Worm (Caenorhabditis elegans): ENCODE data around the gene B0554.5.

B0554.5 gene

ce11 chrV:424140-424539 is at the start of gene B0554.5:
TSS of gene B0554.5 (plus strand) at chrV:424440.
- TF ChIP-seq klf-2 (GFP tag; conservative IDR thresholded peaks at IDR 0.05) (no peak), flt-1 (GFP tag; IDR thresholded peaks at IDR 0.05) (no peak), ztf-29 (GFP tag; IDR thresholded peaks at IDR 0.05) (no peak), med-1 (GFP tag; optimal IDR thresholded peaks at IDR 0.05; ENCODE audit: insufficient read depth) (no peak)

- TF ChIP-seq cog-1 (tag; optimal IDR thresholded peaks at IDR 0.05) (no peak), klf-2 (GFP tag; conservative IDR thresholded peaks at IDR 0.05) (no peak), med-1 (GFP tag; optimal IDR thresholded peaks at IDR 0.05; ENCODE audit: insufficient read depth) (no peak), ref-1 (GFP tag; conservative IDR thresholded peaks at IDR 0.05) (no peak)
These were observed 47.5 kb upstream of the B0554.5 start for ce11 chrV:376790-377189.

ce11 chrV:378231-378630 is 46.0 kb upstream of the B0554.5 start:
- no peak for TF ChIP-seq T22C8.4 (GFP tag; IDR thresholded peaks at IDR 0.05)
- TF ChIP-seq med-1 (GFP tag; optimal IDR thresholded peaks at IDR 0.05; ENCODE audit: insufficient read depth): no peak
- TF ChIP-seq flt-1 (GFP tag; IDR thresholded peaks at IDR 0.05): no peak
- no peak for TF ChIP-seq ztf-29 (GFP tag; IDR thresholded peaks at IDR 0.05)
- TF ChIP-seq klf-2 (GFP tag; conservative IDR thresholded peaks at IDR 0.05): no peak
- no peak for TF ChIP-seq tab-1 (GFP tag; IDR thresholded peaks at IDR 0.05)
- no peak for TF ChIP-seq cog-1 (tag; optimal IDR thresholded peaks at IDR 0.05)
- no peak for TF ChIP-seq ref-1 (GFP tag; conservative IDR thresholded peaks at IDR 0.05)
- TF ChIP-seq ztf-23 (GFP tag; IDR thresholded peaks at IDR 0.05): no peak

ce11 chrV:380186-380585 is 44.1 kb upstream of the B0554.5 start, which contains the start of gene mltn-8:
TSS of gene mltn-8 (minus strand) at chrV:380286.
- TF ChIP-seq flt-1 (GFP tag; IDR thresholded peaks at IDR 0.05): no peak
- TF ChIP-seq ref-1 (GFP tag; conservative IDR thresholded peaks at IDR 0.05): no peak
- TF ChIP-seq ztf-23 (GFP tag; IDR thresholded peaks at IDR 0.05): no peak
- TF ChIP-seq tab-1 (GFP tag; IDR thresholded peaks at IDR 0.05): no peak
- no peak for TF ChIP-seq klf-2 (GFP tag; conservative IDR thresholded peaks at IDR 0.05)

- no peak for TF ChIP-seq T22C8.4 (GFP tag; IDR thresholded peaks at IDR 0.05)
- TF ChIP-seq tab-1 (GFP tag; IDR thresholded peaks at IDR 0.05): no peak
- no peak for TF ChIP-seq flt-1 (GFP tag; IDR thresholded peaks at IDR 0.05)
- TF ChIP-seq ztf-29 (GFP tag; IDR thresholded peaks at IDR 0.05): no peak
- TF ChIP-seq ref-1 (GFP tag; conservative IDR thresholded peaks at IDR 0.05): no peak
- no peak for TF ChIP-seq klf-2 (GFP tag; conservative IDR thresholded peaks at IDR 0.05)
- TF ChIP-seq ztf-23 (GFP tag; IDR thresholded peaks at IDR 0.05): no peak
- no peak for TF ChIP-seq cog-1 (tag; optimal IDR thresholded peaks at IDR 0.05)
- TF ChIP-seq med-1 (GFP tag; optimal IDR thresholded peaks at IDR 0.05; ENCODE audit: insufficient read depth): no peak
These were observed 42.9 kb upstream of the B0554.5 start, which contains the start of gene ZK6.8 for ce11 chrV:381227-381950. TSS of gene ZK6.8 (plus strand) at chrV:381908.

ce11 chrV:384511-384910 is 39.7 kb upstream of the B0554.5 start:
- no peak for TF ChIP-seq med-1 (GFP tag; optimal IDR thresholded peaks at IDR 0.05; ENCODE audit: insufficient read depth)
- TF ChIP-seq ref-1 (GFP tag; conservative IDR thresholded peaks at IDR 0.05): no peak
- TF ChIP-seq ztf-23 (GFP tag; IDR thresholded peaks at IDR 0.05): no peak
- no peak for TF ChIP-seq tab-1 (GFP tag; IDR thresholded peaks at IDR 0.05)
- TF ChIP-seq T22C8.4 (GFP tag; IDR thresholded peaks at IDR 0.05): no peak
- TF ChIP-seq ztf-29 (GFP tag; IDR thresholded peaks at IDR 0.05): no peak
- TF ChIP-seq cog-1 (tag; optimal IDR thresholded peaks at IDR 0.05): no peak
- TF ChIP-seq klf-2 (GFP tag; conservative IDR thresholded peaks at IDR 0.05): no peak
- TF ChIP-seq flt-1 (GFP tag; IDR thresholded peaks at IDR 0.05): no peak

ce11 chrV:385488-385887 is 38.8 kb upstream of the B0554.5 start, which contains the start of gene lipl-5:
TSS of gene lipl-5 (plus strand) at chrV:385746.
- no peak for TF ChIP-seq cog-1 (tag; optimal IDR thresholded peaks at IDR 0.05)
- no peak for TF ChIP-seq T22C8.4 (GFP tag; IDR thresholded peaks at IDR 0.05)
- no peak for TF ChIP-seq ref-1 (GFP tag; conservative IDR thresholded peaks at IDR 0.05)
- no peak for TF ChIP-seq ztf-23 (GFP tag; IDR thresholded peaks at IDR 0.05)
- TF ChIP-seq klf-2 (GFP tag; conservative IDR thresholded peaks at IDR 0.05): no peak
- no peak for TF ChIP-seq ztf-29 (GFP tag; IDR thresholded peaks at IDR 0.05)
- no peak for TF ChIP-seq tab-1 (GFP tag; IDR thresholded peaks at IDR 0.05)
- TF ChIP-seq flt-1 (GFP tag; IDR thresholded peaks at IDR 0.05): no peak
- no peak for TF ChIP-seq med-1 (GFP tag; optimal IDR thresholded peaks at IDR 0.05; ENCODE audit: insufficient read depth)

ce11 chrV:388397-388796 is 35.8 kb upstream of the B0554.5 start, which contains the start of gene ZK6.6:
TSS of gene ZK6.6 (plus strand) at chrV:388697.
- no peak for TF ChIP-seq ztf-23 (GFP tag; IDR thresholded peaks at IDR 0.05)
- TF ChIP-seq ref-1 (GFP tag; conservative IDR thresholded peaks at IDR 0.05): no peak
- no peak for TF ChIP-seq ztf-29 (GFP tag; IDR thresholded peaks at IDR 0.05)
- TF ChIP-seq tab-1 (GFP tag; IDR thresholded peaks at IDR 0.05): no peak
- TF ChIP-seq med-1 (GFP tag; optimal IDR thresholded peaks at IDR 0.05; ENCODE audit: insufficient read depth): no peak
- no peak for TF ChIP-seq T22C8.4 (GFP tag; IDR thresholded peaks at IDR 0.05)
- no peak for TF ChIP-seq klf-2 (GFP tag; conservative IDR thresholded peaks at IDR 0.05)
- no peak for TF ChIP-seq flt-1 (GFP tag; IDR thresholded peaks at IDR 0.05)
- TF ChIP-seq cog-1 (tag; optimal IDR thresholded peaks at IDR 0.05): no peak

- TF ChIP-seq med-1 (GFP tag; optimal IDR thresholded peaks at IDR 0.05; ENCODE audit: insufficient read depth): no peak
- TF ChIP-seq T22C8.4 (GFP tag; IDR thresholded peaks at IDR 0.05): no peak
These were observed 32.0 kb upstream of the B0554.5 start, which contains the start of gene nhr-254 for ce11 chrV:392199-392678. TSS of gene nhr-254 (plus strand) at chrV:392628.

ce11 chrV:396309-396708 is 27.9 kb upstream of the B0554.5 start, which contains the start of gene nhr-253:
TSS of gene nhr-253 (plus strand) at chrV:396593.
- TF ChIP-seq ref-1 (GFP tag; conservative IDR thresholded peaks at IDR 0.05): no peak
- no peak for TF ChIP-seq ztf-23 (GFP tag; IDR thresholded peaks at IDR 0.05)
- TF ChIP-seq flt-1 (GFP tag; IDR thresholded peaks at IDR 0.05): no peak
- no peak for TF ChIP-seq T22C8.4 (GFP tag; IDR thresholded peaks at IDR 0.05)

All from whole organism, midembryonic.